Fruit fly (Drosophila melanogaster): ENCODE data around the gene ND-ACP.

The ND-ACP gene

DNA sequence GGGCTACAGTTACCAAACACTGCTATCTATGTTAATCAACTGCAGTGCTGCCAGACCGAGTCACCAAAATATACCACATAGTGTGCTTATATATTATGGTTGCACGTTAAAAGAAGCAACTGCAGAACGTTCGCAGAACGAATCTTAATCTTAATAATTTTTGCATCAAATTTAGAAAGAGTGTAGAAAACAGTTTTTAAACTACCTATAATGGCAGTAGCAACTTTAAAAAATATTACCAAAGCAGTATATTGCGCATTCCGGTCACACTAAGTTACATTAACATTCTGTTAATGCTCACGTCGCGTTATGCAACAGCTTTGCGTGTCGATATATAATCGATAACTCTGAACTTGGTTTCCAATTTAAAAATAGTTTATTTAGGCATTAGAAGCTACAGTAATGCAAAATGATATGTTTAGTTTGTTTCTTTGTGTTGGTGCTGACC lies 12.4 kb downstream of the ND-ACP start, which contains the start of gene indra (continued):
- TF ChIP-seq Max (GFP tag; optimal IDR thresholded peaks at IDR 0.05), result peak; percentile 81
- TF ChIP-seq CG15514 (GFP tag; optimal IDR thresholded peaks at IDR 0.05), result peak; percentile 71

- TF ChIP-seq CG10209 (GFP tag; optimal IDR thresholded peaks at IDR 0.05) (no peak), vfl (GFP tag; optimal IDR thresholded peaks at IDR 0.05) (no peak), CG11695 (GFP tag; IDR thresholded peaks at IDR 0.05) (no peak), Hr51 (GFP tag; optimal IDR thresholded peaks at IDR 0.05) (no peak), sug (tag; optimal IDR thresholded peaks at IDR 0.05) (peak; percentile 51), TFAM (GFP tag; optimal IDR thresholded peaks at IDR 0.05) (no peak), cad (GFP tag; optimal IDR thresholded peaks at IDR 0.05) (no peak), Hr3 (GFP tag; optimal IDR thresholded peaks at IDR 0.05) (no peak), Scr (GFP tag; IDR thresholded peaks at IDR 0.05; ENCODE audit: partially characterized antibody) (peak; percentile 17; the same call in 1 of the 2 replicates), Ets65A (GFP tag) (peak; percentile 76), CG32767 (GFP tag; IDR thresholded peaks at IDR 0.05) (no peak), Mad (GFP tag; optimal IDR thresholded peaks at IDR 0.05) (no peak), fd64A (GFP tag; optimal IDR thresholded peaks at IDR 0.05) (no peak), Bgb (GFP tag; IDR thresholded peaks at IDR 0.05; ENCODE audit: partially characterized antibody) (no peak), grn (GFP tag; optimal IDR thresholded peaks at IDR 0.05) (peak; percentile 44), NC2α (GFP tag; optimal IDR thresholded peaks at IDR 0.05) (no peak), Med (GFP tag) (peak; percentile 70), CG4617 (GFP tag; optimal IDR thresholded peaks at IDR 0.05; ENCODE audit: borderline replicate concordance) (no peak), Sox100B (GFP tag; optimal IDR thresholded peaks at IDR 0.05) (no peak), caup (GFP tag; optimal IDR thresholded peaks at IDR 0.05; ENCODE audit: severe bottlenecking) (no peak), slbo (GFP tag; IDR thresholded peaks at IDR 0.05) (no peak), ssp (GFP tag; IDR thresholded peaks at IDR 0.05) (no peak), D (optimal IDR thresholded peaks at IDR 0.05) (no peak), D (GFP tag; optimal IDR thresholded peaks at IDR 0.05) (no peak), Bteb2 (GFP tag; optimal IDR thresholded peaks at IDR 0.05) (no peak), gcm (GFP tag; optimal IDR thresholded peaks at IDR 0.05) (peak; percentile 68), disco-r (GFP tag; optimal IDR thresholded peaks at IDR 0.05) (no peak), NfI (GFP tag; optimal IDR thresholded peaks at IDR 0.05) (no peak), Usf (GFP tag; optimal IDR thresholded peaks at IDR 0.05) (no peak), Abd-B (GFP tag; optimal IDR thresholded peaks at IDR 0.05) (no peak), CG7357 (GFP tag; IDR thresholded peaks at IDR 0.05) (no peak), unc-4 (GFP tag; IDR thresholded peaks at IDR 0.05; ENCODE audit: partially characterized antibody) (no peak), CG32772 (GFP tag; IDR thresholded peaks at IDR 0.05) (no peak), CG18476 (GFP tag; optimal IDR thresholded peaks at IDR 0.05) (no peak), gt (GFP tag; IDR thresholded peaks at IDR 0.05) (no peak), Jarid2 (GFP tag; optimal IDR thresholded peaks at IDR 0.05) (no peak), CG3163 (GFP tag; optimal IDR thresholded peaks at IDR 0.05) (no peak), knrl (GFP tag; IDR thresholded peaks at IDR 0.05; ENCODE audit: partially characterized antibody) (no peak), sna (GFP tag; IDR thresholded peaks at IDR 0.05; ENCODE audit: partially characterized antibody) (no peak), lilli (GFP tag; optimal IDR thresholded peaks at IDR 0.05) (no peak), CG7372 (GFP tag; IDR thresholded peaks at IDR 0.05) (no peak), CG17186 (GFP tag; optimal IDR thresholded peaks at IDR 0.05) (no peak), CG8359 (GFP tag; optimal IDR thresholded peaks at IDR 0.05; ENCODE audit: borderline replicate concordance) (no peak), CG18599 (GFP tag; optimal IDR thresholded peaks at IDR 0.05) (no peak), Ssrp (tag; optimal IDR thresholded peaks at IDR 0.05) (no peak), CG6175 (GFP tag; IDR thresholded peaks at IDR 0.05) (0 out of 3 replicates have a peak, but pooled peaks have one; percentile 14)
Measured at dm6 chr3L:1346956-1347587, 17.3 kb downstream of the ND-ACP start.
